Fruit fly (Drosophila melanogaster) whole organism, prepupa: ENCODE measurements around the gene CG14546.

Source experiments
- Blimp-1 ChIP-seq: fragments of 200-800 bp; sonication (Bioruptor generic); optimal IDR thresholded peaks from 3 replicates; lab custom pipeline; 2017; ENCODE audit warnings: missing biosample characterization, missing genetic modification characterization, mild to moderate bottlenecking, moderate library complexity, missing genetic modification reagents
- CG10631 ChIP-seq: fragments of 200-800 bp; sonication (Bioruptor generic); optimal IDR thresholded peaks from 2 replicates; lab custom pipeline; 2016; ENCODE audit warnings: missing biosample characterization, missing genetic modification characterization
- CG3032 ChIP-seq: fragments of 200-800 bp; optimal IDR thresholded peaks from 2 replicates; lab custom pipeline; 2019; ENCODE audit warnings: missing biosample characterization, mild to moderate bottlenecking, missing genetic modification characterization, moderate library complexity
- CG32006 ChIP-seq: fragments of 200-800 bp; sonication (Bioruptor generic); optimal IDR thresholded peaks from 3 replicates; lab custom pipeline; 2017; ENCODE audit warnings: missing biosample characterization, mild to moderate bottlenecking, missing genetic modification characterization
- CG34406 ChIP-seq: fragments of 200-800 bp; sonication (Bioruptor generic); optimal IDR thresholded peaks from 3 replicates; lab custom pipeline; 2016; ENCODE audit warnings: missing biosample characterization, missing genetic modification characterization
- CG4318 ChIP-seq: fragments of 200-800 bp; sonication (Bioruptor generic); optimal IDR thresholded peaks from 3 replicates; lab custom pipeline; 2017; ENCODE audit warnings: missing biosample characterization, mild to moderate bottlenecking, missing genetic modification characterization
- CG6163 ChIP-seq: fragments of 200-800 bp; sonication (Bioruptor generic); IDR thresholded peaks from 3 replicates; pipeline ENCODE4 v1.3.6; 2022; ENCODE audit warnings: missing biosample characterization, missing genetic modification characterization
- CG6276 ChIP-seq: fragments of 200-800 bp; sonication (Bioruptor generic); optimal IDR thresholded peaks from 2 replicates; lab custom pipeline; 2017; ENCODE audit warnings: missing biosample characterization, mild to moderate bottlenecking, missing genetic modification characterization
- CG6792 ChIP-seq: fragments of 200-800 bp; sonication (Bioruptor generic); optimal IDR thresholded peaks from 3 replicates; lab custom pipeline; 2016; ENCODE audit warnings: missing biosample characterization, missing genetic modification characterization
- CG6854 ChIP-seq: fragments of 200-800 bp; sonication (Bioruptor generic); optimal IDR thresholded peaks from 2 replicates; lab custom pipeline; 2017; ENCODE audit warnings: missing biosample characterization, mild to moderate bottlenecking, missing genetic modification characterization
- CG8119 ChIP-seq: fragments of 200-800 bp; sonication (Bioruptor generic); IDR thresholded peaks from 3 replicates; pipeline ENCODE4 v1.3.6; 2022; ENCODE audit warnings: missing biosample characterization, missing genetic modification characterization
- CG8319 ChIP-seq: fragments of 200-800 bp; sonication (Bioruptor generic); optimal IDR thresholded peaks from 3 replicates; lab custom pipeline; 2016; ENCODE audit warnings: missing biosample characterization, missing genetic modification characterization
- CG9139 ChIP-seq: fragments of 200-800 bp; sonication (Bioruptor generic); optimal IDR thresholded peaks from 3 replicates; lab custom pipeline; 2017; ENCODE audit warnings: missing biosample characterization, mild to moderate bottlenecking, missing genetic modification characterization
- Eip75B ChIP-seq: fragments of 200-800 bp; sonication (Bioruptor generic); optimal IDR thresholded peaks from 3 replicates; lab custom pipeline; 2016; ENCODE audit warnings: missing biosample characterization, missing genetic modification characterization
- Eip78C ChIP-seq: fragments of 200-800 bp; sonication (Bioruptor generic); peaks from one replicate; lab custom pipeline; 2016; ENCODE audit warnings: missing biosample characterization, missing genetic modification characterization
- Ets96B ChIP-seq: fragments of 200-800 bp; optimal IDR thresholded peaks from 2 replicates; lab custom pipeline; 2019; ENCODE audit warnings: missing biosample characterization, mild to moderate bottlenecking, missing genetic modification characterization, moderate library complexity
- Hr4 ChIP-seq: fragments of 200-800 bp; sonication (Bioruptor generic); optimal IDR thresholded peaks from 3 replicates; lab custom pipeline; 2016; ENCODE audit warnings: missing biosample characterization, missing genetic modification characterization
- Lpt ChIP-seq: fragments of 200-800 bp; sonication (Bioruptor generic); optimal IDR thresholded peaks from 3 replicates; lab custom pipeline; 2016; ENCODE audit warnings: missing biosample characterization, missing genetic modification characterization
- Met ChIP-seq: fragments of 200-800 bp; sonication (Bioruptor generic); optimal IDR thresholded peaks from 3 replicates; lab custom pipeline; 2016; ENCODE audit warnings: missing biosample characterization, missing genetic modification characterization
- Sox102F ChIP-seq: fragments of 200-800 bp; sonication (Bioruptor generic); optimal IDR thresholded peaks from 2 replicates; lab custom pipeline; 2016; ENCODE audit warnings: missing biosample characterization, mild to moderate bottlenecking, missing genetic modification characterization
- Sox14 ChIP-seq: fragments of 200-800 bp; sonication (Bioruptor generic); optimal IDR thresholded peaks from 3 replicates; lab custom pipeline; 2016; ENCODE audit warnings: missing biosample characterization, missing genetic modification characterization
- achi ChIP-seq: fragments of 200-800 bp; sonication (Bioruptor generic); optimal IDR thresholded peaks from 3 replicates; lab custom pipeline; 2016; ENCODE audit warnings: missing biosample characterization, missing genetic modification characterization
- acj6 ChIP-seq: fragments of 200-800 bp; sonication (Bioruptor generic); optimal IDR thresholded peaks from 3 replicates; lab custom pipeline; 2016; ENCODE audit warnings: missing biosample characterization, missing genetic modification characterization
- cyc ChIP-seq: fragments of 200-800 bp; sonication (Bioruptor generic); optimal IDR thresholded peaks from 3 replicates; lab custom pipeline; 2016; ENCODE audit warnings: missing biosample characterization, missing genetic modification characterization
- dac ChIP-seq: fragments of 200-800 bp; sonication (Bioruptor generic); optimal IDR thresholded peaks from 2 replicates; lab custom pipeline; 2017; ENCODE audit warnings: missing biosample characterization, mild to moderate bottlenecking, missing genetic modification characterization
- dsx ChIP-seq: fragments of 200-800 bp; optimal IDR thresholded peaks from 3 replicates; lab custom pipeline; 2019; ENCODE audit warnings: missing biosample characterization, mild to moderate bottlenecking, missing genetic modification characterization, moderate library complexity; ENCODE audit not compliant: poor library complexity, severe bottlenecking
- esn ChIP-seq: fragments of 200-800 bp; sonication (Bioruptor generic); optimal IDR thresholded peaks from 2 replicates; lab custom pipeline; 2016; ENCODE audit warnings: missing biosample characterization, mild to moderate bottlenecking, missing genetic modification characterization, moderate library complexity
- fd59A ChIP-seq: fragments of 200-800 bp; sonication (Bioruptor generic); optimal IDR thresholded peaks from 2 replicates; lab custom pipeline; 2017; ENCODE audit warnings: missing biosample characterization, mild to moderate bottlenecking, missing genetic modification characterization, missing genetic modification reagents
- fkh ChIP-seq: fragments of 200-800 bp; sonication (Bioruptor generic); optimal IDR thresholded peaks from 3 replicates; lab custom pipeline; 2017; ENCODE audit warnings: missing biosample characterization, mild to moderate bottlenecking, missing genetic modification characterization, moderate library complexity
- salr ChIP-seq, 2 experiments: fragments of 200-800 bp; sonication (Bioruptor generic); optimal IDR thresholded peaks; 3 replicates each; lab custom pipeline; 2016 to 2018; ENCODE audit warnings: missing biosample characterization in 2 of 2, missing genetic modification characterization in 2 of 2, mild to moderate bottlenecking in 1 of 2
- ss ChIP-seq, 2 experiments: fragments of 200-800 bp; sonication (Bioruptor generic); optimal IDR thresholded peaks; 2 replicates in 1 of 2; 3 replicates in 1 of 2; lab custom pipeline; 2017 to 2018; ENCODE audit warnings: mild to moderate bottlenecking in 2 of 2, missing biosample characterization in 2 of 2, missing genetic modification characterization in 2 of 2, moderate library complexity in 1 of 2
- svp ChIP-seq: fragments of 200-800 bp; sonication (Bioruptor generic); peaks from one replicate; lab custom pipeline; 2016; ENCODE audit warnings: missing biosample characterization, missing genetic modification characterization
- topi ChIP-seq: fragments of 200-800 bp; sonication (Bioruptor generic); optimal IDR thresholded peaks from 3 replicates; lab custom pipeline; 2016; ENCODE audit warnings: missing biosample characterization, missing genetic modification characterization

Gene CG14546

DNA sequence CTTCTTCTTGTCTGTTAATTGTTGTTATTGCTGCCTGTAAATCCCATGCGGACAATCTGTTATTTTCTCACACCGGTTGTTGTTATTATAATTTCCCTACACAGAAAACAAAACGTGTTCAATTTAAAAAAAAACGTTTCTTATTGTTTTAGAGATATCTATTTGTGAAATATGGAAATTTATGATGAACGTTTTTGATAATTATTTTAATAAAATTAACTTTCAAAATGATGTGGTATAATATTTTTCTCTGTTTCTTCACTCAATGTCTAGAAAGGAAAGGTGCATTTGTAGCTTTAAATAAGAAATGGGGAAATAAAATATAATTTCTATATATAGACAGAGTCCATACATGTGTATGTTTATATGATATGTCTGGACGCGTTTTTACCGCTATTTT is 38.1 kb downstream of the CG14546 start (continued):
- TF ChIP-seq Eip75B (GFP tag; lab: Kevin White, UChicago) = peak; percentile 11
- no peak for TF ChIP-seq dac (GFP tag; lab: Kevin White, UChicago)
- TF ChIP-seq, all 60 proteins: peak for 29

DNA sequence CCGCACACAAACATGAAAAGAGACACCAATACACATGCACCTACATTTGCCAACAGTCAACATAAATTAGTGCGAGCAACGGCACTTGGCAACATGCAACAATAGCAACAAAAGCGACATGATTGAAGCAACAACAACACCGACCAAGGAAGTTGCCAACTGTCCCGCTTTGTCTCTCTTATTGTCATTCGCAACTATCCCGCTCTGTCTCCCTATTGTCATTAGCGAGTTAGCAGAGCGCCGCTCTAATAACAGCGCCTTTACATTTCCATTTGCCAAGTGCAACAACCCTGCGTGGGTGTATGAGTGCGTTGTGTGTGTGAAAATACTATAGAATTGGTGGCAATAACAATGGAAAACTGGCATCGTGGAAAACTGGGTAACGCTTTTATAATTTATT is 38.6 kb downstream of the CG14546 start:
- peak; percentile 6 for TF ChIP-seq fkh (GFP tag; lab: Kevin White, UChicago)
- no peak for TF ChIP-seq Met

DNA sequence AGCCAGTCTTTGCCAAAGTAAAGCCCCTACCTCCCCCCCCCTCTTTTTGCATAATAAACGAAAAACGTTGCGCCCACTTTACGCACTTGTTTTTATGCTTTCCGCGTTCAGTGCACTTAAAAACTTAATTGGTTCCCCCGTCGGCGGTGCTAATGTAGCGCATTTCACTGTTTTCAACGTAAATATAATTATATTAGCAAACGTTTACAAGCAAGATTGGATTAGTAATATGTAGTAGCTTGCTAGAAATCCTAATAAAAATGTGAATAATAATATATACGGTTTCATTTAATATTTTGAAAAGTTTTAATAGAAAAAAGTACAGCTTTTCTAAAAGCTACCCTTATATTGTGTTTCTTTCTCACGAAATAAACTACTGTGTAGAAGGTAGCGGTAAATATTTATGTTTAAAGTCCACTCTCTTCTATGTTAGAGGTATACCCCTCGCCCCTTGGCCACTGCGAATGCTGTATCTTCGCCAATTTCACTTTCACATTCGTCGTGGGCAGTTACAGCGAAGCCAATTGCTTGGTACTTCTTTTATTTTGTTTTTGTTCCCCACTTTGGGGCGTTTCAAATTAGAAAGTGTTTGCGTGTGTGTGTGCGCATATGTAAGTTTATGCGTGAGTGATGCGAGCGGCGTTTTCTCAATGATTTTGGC is 39.7 kb downstream of the CG14546 start:
- TF ChIP-seq CG34406 (no peak), CG4318 (GFP tag; lab: Kevin White, UChicago) (peak; percentile 39), ss (GFP tag; optimal IDR thresholded peaks at IDR 0.05; lab: Kevin White, UChicago) (no peak), Eip78C (GFP tag; lab: Kevin White, UChicago) (peak; percentile 58), acj6 (no peak), dsx (no peak), Blimp-1 (no peak), salr (GFP tag; optimal IDR thresholded peaks at IDR 0.05; lab: Kevin White, UChicago) (peak in 1 of 2 experiments; percentile 3), Lpt (no peak), cyc (no peak), CG6276 (GFP tag; lab: Kevin White, UChicago) (peak; percentile 50), CG32006 (peak; percentile 70), achi (GFP tag; lab: Kevin White, UChicago) (peak; percentile 8), CG8119 (GFP tag; lab: Robert Waterston, UW) (peak; percentile 45; the same call in 2 of the 3 replicates), Hr4 (GFP tag; lab: Kevin White, UChicago) (peak; percentile 47), fkh (GFP tag; lab: Kevin White, UChicago) (no peak)

DNA sequence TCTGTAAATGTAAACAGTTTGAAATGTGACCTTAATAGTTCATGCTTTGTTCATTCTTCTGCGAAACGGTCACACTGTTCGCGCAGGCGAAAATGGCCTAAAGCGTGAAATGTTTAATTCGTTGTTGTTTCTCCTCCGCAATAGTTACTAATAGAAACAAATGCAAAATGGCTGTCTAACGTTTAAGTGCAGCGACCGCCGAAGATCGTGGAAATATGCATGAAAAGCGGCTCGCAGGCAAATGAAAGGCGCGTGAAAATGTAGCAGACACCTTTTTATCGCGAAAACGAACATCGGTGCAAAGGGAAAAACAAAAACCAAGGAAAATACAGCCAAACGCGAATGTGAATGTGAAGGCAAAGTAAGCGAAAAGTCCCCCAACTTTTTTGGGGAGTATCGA is 40.5 kb downstream of the CG14546 start, which contains the start of gene SppL:
TSS of gene SppL (plus strand) at position 70 of the 400 bp plus-strand sequence.
- TF ChIP-seq Sox102F (no peak), fkh (GFP tag; lab: Kevin White, UChicago) (peak; percentile 83), CG3032 (tag; lab: Kevin White, UChicago) (no peak), CG6276 (GFP tag; lab: Kevin White, UChicago) (no peak), CG6854 (peak; percentile 18), Lpt (no peak), Ets96B (tag; lab: Kevin White, UChicago) (no peak), Sox14 (GFP tag; lab: Kevin White, UChicago) (peak; percentile 73)

DNA sequence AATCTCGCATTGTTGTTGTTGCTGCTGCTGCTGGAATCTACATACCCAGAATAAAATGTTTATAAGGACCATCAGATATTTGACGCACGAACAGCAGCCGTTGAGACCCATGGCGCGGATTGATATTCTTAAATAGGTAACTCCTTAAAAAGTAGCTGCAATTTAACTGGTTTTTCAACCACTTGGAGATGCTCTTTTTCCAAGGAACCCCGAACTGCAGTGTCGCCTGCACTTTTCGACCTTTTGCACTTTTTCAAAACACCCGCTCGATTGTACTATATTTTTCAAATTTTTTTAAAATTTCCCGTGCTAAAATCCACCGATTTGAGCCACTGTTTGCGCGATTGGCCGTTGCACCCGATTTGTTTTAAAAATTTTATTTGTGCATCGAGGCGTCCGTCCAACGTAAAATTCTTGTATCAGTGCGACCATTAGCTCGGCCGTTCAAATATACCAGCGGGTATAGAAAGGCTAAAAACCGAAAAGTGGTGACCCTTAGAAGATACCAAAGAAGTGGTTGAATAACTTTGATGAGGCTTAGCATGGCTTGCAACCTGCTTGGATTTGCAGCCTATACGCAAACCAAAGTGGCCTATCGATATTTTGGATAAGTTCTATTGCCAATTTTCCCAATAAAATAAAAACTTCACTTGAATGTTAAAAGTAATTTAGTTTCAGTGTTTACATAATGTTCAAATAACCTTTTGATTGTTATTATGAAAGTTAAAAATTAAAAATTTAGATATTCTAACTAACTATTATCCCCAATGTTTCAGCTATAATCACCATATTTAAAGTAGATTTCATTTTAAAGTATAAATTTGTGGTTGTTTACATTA is 41.2 kb downstream of the CG14546 start, which contains the start of gene Tsp96F:
TSS of gene Tsp96F (minus strand) at position 457 of the 839 bp plus-strand sequence.
- TF ChIP-seq svp (peak; percentile 80), CG6163 (GFP tag; lab: Robert Waterston, UW) (peak; percentile 41; the same call in 2 of the 3 replicates), topi (GFP tag; lab: Kevin White, UChicago) (peak; percentile 6), CG6792 (GFP tag; lab: Kevin White, UChicago) (no peak), CG6276 (GFP tag; lab: Kevin White, UChicago) (no peak), CG8119 (GFP tag; lab: Robert Waterston, UW) (peak; percentile 12; the same call in 1 of the 3 replicates), esn (GFP tag; lab: Kevin White, UChicago) (no peak), Eip78C (GFP tag; lab: Kevin White, UChicago) (peak; percentile 17), Lpt (no peak), CG8319 (GFP tag; lab: Kevin White, UChicago) (peak; percentile 98), CG6854 (peak; percentile 19), salr (GFP tag; optimal IDR thresholded peaks at IDR 0.05; lab: Kevin White, UChicago) (no peak), fd59A (GFP tag; lab: Kevin White, UChicago) (no peak), Sox14 (GFP tag; lab: Kevin White, UChicago) (no peak), CG10631 (GFP tag; lab: Kevin White, UChicago) (no peak), CG9139 (GFP tag; lab: Kevin White, UChicago) (no peak)
- TF ChIP-seq, all 60 proteins: peak for 7
